Worm (Caenorhabditis elegans) whole organism, L4 larva: ENCODE data around the gene C33A11.2.

ENCODE experiments used
- F44E2.7 ChIP-seq: fragments of 200-800 bp; sonication (Bioruptor generic); IDR thresholded peaks from 2 replicates; pipeline ENCODE4 v2.1.2; 2022; ENCODE audit warnings: missing genetic modification characterization, missing compliant biosample characterization
- F49E8.2 ChIP-seq: sonication (generic microtip); optimal IDR thresholded peaks from 2 replicates; lab custom pipeline; 2016; ENCODE audit warnings: missing compliant biosample characterization, mild to moderate bottlenecking, missing genetic modification characterization, borderline replicate concordance
- T20F7.1 ChIP-seq: fragments of 200-800 bp; sonication (Bioruptor generic); optimal IDR thresholded peaks from 2 replicates; lab custom pipeline; 2018; ENCODE audit warnings: mild to moderate bottlenecking, missing genetic modification characterization, missing compliant biosample characterization
- Y5F2A.4 ChIP-seq: fragments of 200-800 bp; sonication (Bioruptor generic); optimal IDR thresholded peaks from 2 replicates; lab custom pipeline; 2018; ENCODE audit warnings: mild to moderate bottlenecking, missing genetic modification characterization, missing compliant biosample characterization
- Y75B8A.6 ChIP-seq: fragments of 200-800 bp; sonication (Bioruptor generic); IDR thresholded peaks from 2 replicates; pipeline ENCODE4 v1.3.6; 2022; ENCODE audit warnings: missing genetic modification reagents, missing genetic modification characterization, missing compliant biosample characterization
- aha-1 ChIP-seq: fragments of 150-350 bp; peaks from one replicate; lab custom pipeline; 2014; ENCODE audit warnings: missing biosample characterization, missing genetic modification characterization
- aly-2 ChIP-seq: sonication (generic microtip); optimal IDR thresholded peaks from 2 replicates; lab custom pipeline; 2018; ENCODE audit warnings: missing biosample characterization, missing genetic modification characterization
- ama-1 ChIP-seq: fragments of 150-350 bp; optimal IDR thresholded peaks from 2 replicates; lab custom pipeline; 2014; ENCODE audit warnings: inconsistent platforms, mixed read lengths
- ceh-32 ChIP-seq: sonication (generic microtip); optimal IDR thresholded peaks from 2 replicates; lab custom pipeline; 2016; ENCODE audit warnings: mild to moderate bottlenecking, missing genetic modification characterization, missing compliant biosample characterization; ENCODE audit not compliant: poor library complexity
- ceh-44 ChIP-seq: fragments of 200-800 bp; sonication (Bioruptor generic); IDR thresholded peaks from 2 replicates; pipeline ENCODE4 v1.3.6; 2022; ENCODE audit warnings: missing genetic modification reagents, missing genetic modification characterization, missing compliant biosample characterization
- ces-1 ChIP-seq: fragments of 150-350 bp; sonication (generic microtip); optimal IDR thresholded peaks from 4 replicates; lab custom pipeline; 2014; ENCODE audit warnings: missing biosample characterization, missing genetic modification reagents, missing genetic modification characterization
- ctbp-1 ChIP-seq: fragments of 200-800 bp; sonication (Bioruptor generic); IDR thresholded peaks from 2 replicates; pipeline ENCODE4 v1.3.6; 2022; ENCODE audit warnings: missing genetic modification reagents, missing genetic modification characterization, missing compliant biosample characterization
- daf-16 ChIP-seq, 3 experiments: sonication (generic microtip); optimal IDR thresholded peaks; 2 replicates each; lab custom pipeline; 2016 to 2017; ENCODE audit warnings: missing genetic modification characterization in 3 of 3, missing genetic modification reagents in 3 of 3, mild to moderate bottlenecking in 2 of 3, missing compliant biosample characterization in 2 of 3, missing biosample characterization in 1 of 3, moderate library complexity in 1 of 3
- daf-19 ChIP-seq: fragments of 200-800 bp; sonication (Bioruptor generic); conservative IDR thresholded peaks from 2 replicates; pipeline ENCODE4 v1.3.6; 2022; ENCODE audit warnings: missing genetic modification characterization, missing compliant biosample characterization
- duxl-1 ChIP-seq: sonication (generic microtip); optimal IDR thresholded peaks from 2 replicates; lab custom pipeline; 2016; ENCODE audit warnings: mild to moderate bottlenecking, missing genetic modification characterization, moderate library complexity, missing compliant biosample characterization; ENCODE audit not compliant: poor library complexity
- egl-27 ChIP-seq: sonication (generic microtip); optimal IDR thresholded peaks from 3 replicates; lab custom pipeline; 2017; ENCODE audit warnings: missing biosample characterization, missing genetic modification reagents, missing genetic modification characterization
- egl-43 ChIP-seq: fragments of 200-800 bp; sonication (Bioruptor generic); IDR thresholded peaks from 2 replicates; pipeline ENCODE4 v1.3.6; 2022; ENCODE audit warnings: missing genetic modification reagents, missing genetic modification characterization, missing compliant biosample characterization
- hlh-30 ChIP-seq: sonication (generic microtip); optimal IDR thresholded peaks from 2 replicates; lab custom pipeline; 2017; ENCODE audit warnings: antibody characterized with exemption, mild to moderate bottlenecking, missing genetic modification characterization, missing compliant biosample characterization; ENCODE audit not compliant: insufficient read depth
- hmg-1.1 ChIP-seq: fragments of 200-800 bp; sonication (Bioruptor generic); IDR thresholded peaks from 2 replicates; pipeline ENCODE4 v1.3.6; 2022; ENCODE audit warnings: missing genetic modification reagents, missing genetic modification characterization, missing compliant biosample characterization
- lim-7 ChIP-seq: fragments of 200-800 bp; sonication (Bioruptor generic); IDR thresholded peaks from 2 replicates; pipeline ENCODE4 v1.3.6; 2022; ENCODE audit warnings: missing genetic modification characterization, missing compliant biosample characterization
- lin-1 ChIP-seq: fragments of 200-800 bp; sonication (Bioruptor generic); IDR thresholded peaks from 2 replicates; pipeline ENCODE4 v1.3.6; 2022; ENCODE audit warnings: missing genetic modification reagents, missing genetic modification characterization, missing compliant biosample characterization
- lin-13 ChIP-seq: fragments of 150-350 bp; optimal IDR thresholded peaks from 2 replicates; lab custom pipeline; 2014; ENCODE audit warnings: missing biosample characterization, missing genetic modification reagents, missing genetic modification characterization
- lin-38 ChIP-seq: fragments of 200-800 bp; sonication (Bioruptor generic); IDR thresholded peaks from 2 replicates; pipeline ENCODE4 v1.3.6; 2022; ENCODE audit warnings: missing genetic modification reagents, missing genetic modification characterization, missing compliant biosample characterization
- lin-39 ChIP-seq: fragments of 150-350 bp; optimal IDR thresholded peaks from 2 replicates; lab custom pipeline; 2014; ENCODE audit warnings: missing biosample characterization, missing genetic modification reagents, missing genetic modification characterization
- lir-3 ChIP-seq: sonication (generic microtip); optimal IDR thresholded peaks from 2 replicates; lab custom pipeline; 2016; ENCODE audit warnings: mild to moderate bottlenecking, missing genetic modification characterization, missing compliant biosample characterization
- lsy-2 ChIP-seq, 2 experiments: fragments of 150-350 bp in 1 of 2; sonication (generic microtip) in 1 of 2; optimal IDR thresholded peaks; 2 replicates each; lab custom pipeline; 2014 to 2017; ENCODE audit warnings: missing biosample characterization in 2 of 2, missing genetic modification characterization in 2 of 2
- madf-5 ChIP-seq, 2 experiments: fragments of 200-800 bp; sonication (Bioruptor generic); IDR thresholded peaks; 2 replicates each; pipeline ENCODE4 v1.3.6; 2022; ENCODE audit warnings: missing compliant biosample characterization in 2 of 2, missing genetic modification characterization in 2 of 2
- mes-2 ChIP-seq: sonication (generic microtip); optimal IDR thresholded peaks from 2 replicates; lab custom pipeline; 2016; ENCODE audit warnings: missing genotype, mild to moderate bottlenecking, missing genetic modification characterization, missing compliant biosample characterization; ENCODE audit not compliant: poor library complexity, severe bottlenecking
- mxl-2 ChIP-seq: fragments of 200-800 bp; sonication (Bioruptor generic); conservative IDR thresholded peaks from 2 replicates; pipeline ENCODE4 v1.3.6; 2022; ENCODE audit warnings: missing genetic modification reagents, missing genetic modification characterization, missing compliant biosample characterization
- nhr-10 ChIP-seq: fragments of 150-350 bp; optimal IDR thresholded peaks from 2 replicates; lab custom pipeline; 2014; ENCODE audit warnings: missing biosample characterization, missing genetic modification characterization
- nhr-102 ChIP-seq: sonication (generic microtip); optimal IDR thresholded peaks from 2 replicates; lab custom pipeline; 2016; ENCODE audit warnings: mild to moderate bottlenecking, missing genetic modification characterization, moderate library complexity, missing compliant biosample characterization
- nhr-111 ChIP-seq: fragments of 200-800 bp; sonication (Bioruptor generic); optimal IDR thresholded peaks from 2 replicates; lab custom pipeline; 2018; ENCODE audit warnings: mild to moderate bottlenecking, missing genetic modification characterization, missing compliant biosample characterization
- nhr-237 ChIP-seq: sonication (generic microtip); optimal IDR thresholded peaks from 2 replicates; lab custom pipeline; 2017; ENCODE audit warnings: missing biosample characterization, missing genetic modification characterization
- nhr-25 ChIP-seq: sonication (generic microtip); optimal IDR thresholded peaks from 2 replicates; lab custom pipeline; 2017; ENCODE audit warnings: missing genetic modification characterization, mild to moderate bottlenecking, missing compliant biosample characterization, antibody characterized with exemption, moderate library complexity, borderline replicate concordance; ENCODE audit not compliant: insufficient read depth
- nhr-28 ChIP-seq: fragments of 150-350 bp; optimal IDR thresholded peaks from 2 replicates; lab custom pipeline; 2014; ENCODE audit warnings: missing biosample characterization, missing genetic modification characterization
- nhr-42 ChIP-seq: fragments of 200-800 bp; sonication (Bioruptor generic); IDR thresholded peaks from 2 replicates; pipeline ENCODE4 v1.3.6; 2022; ENCODE audit warnings: missing genetic modification characterization, missing compliant biosample characterization
- nhr-76 ChIP-seq: fragments of 150-350 bp; optimal IDR thresholded peaks from 2 replicates; lab custom pipeline; 2014; ENCODE audit warnings: missing biosample characterization, missing genetic modification characterization
- pqm-1 ChIP-seq: sonication (generic microtip); optimal IDR thresholded peaks from 2 replicates; lab custom pipeline; 2017; ENCODE audit warnings: missing biosample characterization, missing genetic modification characterization
- rbr-2 ChIP-seq: sonication (generic microtip); optimal IDR thresholded peaks from 2 replicates; lab custom pipeline; 2016; ENCODE audit warnings: missing genotype, missing genetic modification characterization, missing compliant biosample characterization
- set-16 ChIP-seq: fragments of 200-800 bp; sonication (Bioruptor generic); IDR thresholded peaks from 2 replicates; pipeline ENCODE4 v1.3.6; 2022; ENCODE audit warnings: missing genetic modification reagents, missing genetic modification characterization, missing compliant biosample characterization
- skn-1 ChIP-seq: fragments of 150-350 bp; optimal IDR thresholded peaks from 2 replicates; lab custom pipeline; 2014; ENCODE audit warnings: missing biosample characterization, missing genetic modification characterization
- spr-1 ChIP-seq: sonication (generic microtip); optimal IDR thresholded peaks from 2 replicates; lab custom pipeline; 2016; ENCODE audit warnings: mild to moderate bottlenecking, missing genetic modification characterization, missing compliant biosample characterization
- tra-1 ChIP-seq: fragments of 200-800 bp; sonication (Bioruptor generic); IDR thresholded peaks from 2 replicates; pipeline ENCODE4 v1.3.6; 2022; ENCODE audit warnings: missing genetic modification reagents, missing genetic modification characterization, missing compliant biosample characterization
- unc-39 ChIP-seq: sonication (generic microtip); optimal IDR thresholded peaks from 2 replicates; lab custom pipeline; 2017; ENCODE audit warnings: missing biosample characterization, missing genetic modification characterization
- unc-62 ChIP-seq, 3 experiments: fragments of 150-350 bp in 1 of 3; sonication (generic microtip); optimal IDR thresholded peaks in 2 of 3; peaks in 1 of 3; 1 replicate in 1 of 3; 2 replicates in 2 of 3; lab custom pipeline; 2014 to 2017; ENCODE audit warnings: missing biosample characterization in 3 of 3, missing genetic modification characterization in 3 of 3, missing genetic modification reagents in 3 of 3, missing genotype in 1 of 3
- zag-1 ChIP-seq: fragments of 150-350 bp; optimal IDR thresholded peaks from 2 replicates; lab custom pipeline; 2014; ENCODE audit warnings: missing biosample characterization, missing genetic modification characterization
- zip-11 ChIP-seq: fragments of 200-800 bp; sonication (Bioruptor generic); IDR thresholded peaks from 2 replicates; pipeline ENCODE4 v1.3.6; 2022; ENCODE audit warnings: missing genetic modification characterization, missing compliant biosample characterization
- ztf-11 ChIP-seq: fragments of 150-350 bp; optimal IDR thresholded peaks from 2 replicates; lab custom pipeline; 2014; ENCODE audit warnings: missing biosample characterization, missing genetic modification characterization
- ztf-7 ChIP-seq: fragments of 150-350 bp; optimal IDR thresholded peaks from 2 replicates; lab custom pipeline; 2014; ENCODE audit warnings: missing biosample characterization, missing genetic modification characterization

The C33A11.2 gene

DNA sequence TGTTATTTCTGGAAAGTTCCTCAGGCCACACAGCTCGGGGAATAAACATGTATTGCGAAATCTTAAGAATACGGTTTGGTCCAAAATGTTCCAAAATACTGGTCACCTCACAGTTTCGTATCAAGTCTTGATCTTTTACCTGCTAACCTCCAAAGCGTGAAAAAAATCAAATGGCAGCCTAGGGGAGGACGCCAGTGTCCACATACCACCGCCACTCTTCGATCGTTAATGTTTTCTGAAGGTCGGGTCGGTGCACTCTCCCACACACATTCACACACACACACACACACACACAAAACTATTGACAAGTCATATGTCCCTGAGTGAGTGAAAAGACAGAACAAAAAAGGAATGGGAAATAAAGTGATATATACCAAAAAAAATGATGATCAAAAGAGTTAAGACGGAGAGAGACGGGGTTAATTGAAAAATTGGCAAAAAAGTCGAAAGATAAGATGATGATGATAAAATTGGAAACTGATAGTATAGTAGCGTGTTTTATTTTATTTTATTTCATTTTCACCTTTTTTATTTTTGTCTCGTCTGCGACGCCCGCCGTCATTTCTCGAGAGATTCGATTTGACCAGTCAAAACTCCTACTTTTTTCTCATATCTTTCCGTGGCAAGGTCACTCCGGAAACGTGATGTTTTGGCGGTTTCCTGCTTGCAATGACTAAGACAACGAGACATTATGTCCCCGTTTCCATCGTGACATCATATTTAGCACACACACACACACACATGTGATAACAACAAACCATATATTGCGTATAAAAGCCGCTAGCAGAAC, 25.8 kb upstream of the C33A11.2 start, which contains the start of gene Y15E3A.5:
Y15E3A.5 (plus strand) TSS at position 752 of the 790 bp plus-strand sequence.
- TF ChIP-seq tra-1 (peak; percentile 64; the same call in 1 of the 2 replicates), lim-7 (GFP tag; lab: Robert Waterston, UW) (no peak), nhr-102 (peak; percentile 14), rbr-2 (no peak), hmg-1.1 (GFP tag; lab: Robert Waterston, UW) (no peak), unc-62 (GFP tag; optimal IDR thresholded peaks at IDR 0.05 in 1 of 2; lab: Kevin White, UChicago) (peak in 1 of 2 experiments; percentile 85), unc-62 (tag; optimal IDR thresholded peaks at IDR 0.05; lab: Kevin White, UChicago) (no peak), mxl-2 (GFP tag; lab: Robert Waterston, UW) (no peak), F49E8.2 (no peak), T20F7.1 (GFP tag; lab: Kevin White, UChicago) (peak; percentile 48), unc-39 (no peak), lin-13 (no peak), lir-3 (no peak), lin-39 (tag; lab: Kevin White, UChicago) (no peak), egl-43 (GFP tag; lab: Robert Waterston, UW) (no peak), Y75B8A.6 (no peak), nhr-28 (tag; lab: Kevin White, UChicago) (peak; percentile 90), madf-5 (GFP tag; IDR thresholded peaks at IDR 0.05; lab: Robert Waterston, UW) (no peak), nhr-111 (GFP tag; lab: Kevin White, UChicago) (no peak), daf-19 (GFP tag; lab: Robert Waterston, UW) (no peak), ces-1 (GFP tag; lab: Kevin White, UChicago) (no peak), aha-1 (peak; percentile 86), daf-16 (GFP tag; optimal IDR thresholded peaks at IDR 0.05; lab: Kevin White, UChicago) (no peak), daf-16 (tag; optimal IDR thresholded peaks at IDR 0.05; lab: Kevin White, UChicago) (peak; percentile 67), ztf-11 (tag; lab: Kevin White, UChicago) (no peak), nhr-76 (tag; lab: Kevin White, UChicago) (no peak), F44E2.7 (GFP tag; lab: Robert Waterston, UW) (no peak), egl-27 (no peak), lin-38 (GFP tag; lab: Robert Waterston, UW) (no peak), mes-2 (peak; percentile 60), zag-1 (tag; lab: Kevin White, UChicago) (no peak), lsy-2 (tag; optimal IDR thresholded peaks at IDR 0.05; lab: Kevin White, UChicago) (peak in 1 of 2 experiments; percentile 43), ctbp-1 (GFP tag; lab: Robert Waterston, UW) (no peak), ama-1 (lab: Kevin White, UChicago) (peak; percentile 3), spr-1 (no peak), nhr-42 (GFP tag; lab: Robert Waterston, UW) (no peak), ceh-32 (no peak), Y5F2A.4 (no peak), nhr-237 (no peak), set-16 (GFP tag; lab: Robert Waterston, UW) (no peak), ceh-44 (GFP tag; lab: Robert Waterston, UW) (no peak), nhr-10 (tag; lab: Kevin White, UChicago) (peak; percentile 35), ztf-7 (no peak), pqm-1 (tag; lab: Kevin White, UChicago) (peak; percentile 90), nhr-25 (tag; lab: Kevin White, UChicago) (peak; percentile 43), aly-2 (tag; lab: Kevin White, UChicago) (no peak), duxl-1 (tag; lab: Kevin White, UChicago) (no peak), lin-1 (GFP tag; lab: Robert Waterston, UW) (peak; percentile 50; the same call in 1 of the 2 replicates), skn-1 (tag; lab: Kevin White, UChicago) (no peak), hlh-30 (tag; lab: Kevin White, UChicago) (peak; percentile 79), zip-11 (GFP tag; lab: Robert Waterston, UW) (no peak)
